Worm (Caenorhabditis elegans): ENCODE data around the gene Y32B12B.4.

Gene Y32B12B.4

DNA sequence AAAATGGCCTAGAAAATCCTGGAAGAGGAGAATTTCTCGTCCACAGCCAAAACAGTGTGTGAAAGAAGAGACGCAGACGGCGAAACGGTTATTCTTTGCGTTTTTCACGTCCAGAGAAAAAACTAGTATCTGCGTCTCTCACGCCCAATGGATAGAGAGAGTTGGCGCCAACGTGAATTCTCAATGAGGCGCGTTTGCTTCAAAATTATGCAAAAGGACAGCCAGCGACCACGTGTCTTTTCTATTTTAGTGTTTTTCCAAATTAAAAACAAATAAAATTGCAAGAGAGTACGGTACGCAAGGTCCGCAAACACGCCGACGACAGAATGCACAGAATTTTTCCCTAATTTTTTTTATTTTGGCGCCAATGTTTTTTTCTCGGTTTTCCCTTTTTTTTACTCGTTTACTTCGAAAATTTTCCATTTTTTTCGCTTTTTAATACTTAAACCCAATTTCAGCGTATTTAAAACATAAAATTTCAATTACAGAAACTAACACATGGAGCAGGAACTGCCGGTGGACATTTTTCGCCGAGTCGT lies 15.2 kb upstream of the Y32B12B.4 start, which contains the start of gene Y32B12B.2:
Gene Y32B12B.2 (plus strand): TSS at position 489 of the 539 bp plus-strand sequence.
- TF ChIP-seq snpc-3.4 (tag; optimal IDR thresholded peaks at IDR 0.05) (no peak), F23B12.7 (tag; optimal IDR thresholded peaks at IDR 0.05; ENCODE audit: insufficient read depth) (no peak), lag-1 (GFP tag; IDR thresholded peaks at IDR 0.05) (no peak), nhr-120 (GFP tag; IDR thresholded peaks at IDR 0.05) (no peak), ztf-3 (GFP tag; optimal IDR thresholded peaks at IDR 0.05) (no peak), pbrm-1 (GFP tag; IDR thresholded peaks at IDR 0.05) (peak; percentile 68; the same call in 1 of the 2 replicates), ceh-58 (GFP tag; IDR thresholded peaks at IDR 0.05) (no peak), ztf-28 (GFP tag; IDR thresholded peaks at IDR 0.05) (peak; percentile 41; the same call in 1 of the 2 replicates), Y67H2A.10 (GFP tag; conservative IDR thresholded peaks at IDR 0.05) (no peak), ceh-100 (GFP tag; IDR thresholded peaks at IDR 0.05) (peak; percentile 54; the same call in 1 of the 2 replicates), aptf-2 (GFP tag; conservative IDR thresholded peaks at IDR 0.05) (0 out of 2 replicates have a peak, but pooled peaks have one; percentile 5), hlh-12 (tag; optimal IDR thresholded peaks at IDR 0.05) (no peak), nhr-80 (tag; optimal IDR thresholded peaks at IDR 0.05) (no peak), chd-7 (tag; optimal IDR thresholded peaks at IDR 0.05) (no peak), let-526 (GFP tag; IDR thresholded peaks at IDR 0.05) (no peak), tbp1 (GFP tag; optimal IDR thresholded peaks at IDR 0.05) (peak; percentile 40), egl-18 (GFP tag; IDR thresholded peaks at IDR 0.05) (no peak), ztf-6 (GFP tag; IDR thresholded peaks at IDR 0.05) (0 out of 2 replicates have a peak, but pooled peaks have one; percentile 11), mes-4 (tag; optimal IDR thresholded peaks at IDR 0.05) (no peak), F39B2.1 (GFP tag; IDR thresholded peaks at IDR 0.05) (no peak), Y53F4B.3 (GFP tag; IDR thresholded peaks at IDR 0.05) (no peak), C06A6.2 (GFP tag; conservative IDR thresholded peaks at IDR 0.05) (no peak), T26A5.8 (tag; optimal IDR thresholded peaks at IDR 0.05) (no peak), efl-1 (GFP tag; optimal IDR thresholded peaks at IDR 0.05) (peak; percentile 66), pha-4 (tag; optimal IDR thresholded peaks at IDR 0.05) (no peak), atf-7 (tag; optimal IDR thresholded peaks at IDR 0.05) (no peak), ztf-25 (GFP tag; IDR thresholded peaks at IDR 0.05) (no peak), lin-40 (tag; optimal IDR thresholded peaks at IDR 0.05) (no peak), ama-1 (optimal IDR thresholded peaks at IDR 0.05) (no peak), ama-1 (GFP tag; optimal IDR thresholded peaks at IDR 0.05) (no peak), tbx-9 (tag; optimal IDR thresholded peaks at IDR 0.05; ENCODE audit: borderline replicate concordance) (no peak), lin-54 (GFP tag; optimal IDR thresholded peaks at IDR 0.05) (peak; percentile 57), ets-4 (GFP tag; optimal IDR thresholded peaks at IDR 0.05) (no peak), nfya-2 (GFP tag; IDR thresholded peaks at IDR 0.05) (no peak), lsl-1 (GFP tag; optimal IDR thresholded peaks at IDR 0.05) (peak; percentile 82), lsy-27 (tag; optimal IDR thresholded peaks at IDR 0.05; ENCODE audit: borderline replicate concordance, insufficient read depth) (no peak), T07F8.4 (tag; optimal IDR thresholded peaks at IDR 0.05) (no peak), nhr-90 (tag; optimal IDR thresholded peaks at IDR 0.05) (no peak), rec-8 (tag; optimal IDR thresholded peaks at IDR 0.05) (no peak), F33H1.4 (GFP tag; IDR thresholded peaks at IDR 0.05) (no peak), K11D2.4 (GFP tag; IDR thresholded peaks at IDR 0.05) (peak; percentile 39; the same call in 1 of the 2 replicates), sea-2 (GFP tag; IDR thresholded peaks at IDR 0.05) (0 out of 2 replicates have a peak, but pooled peaks have one; percentile 32), sdz-38 (tag; optimal IDR thresholded peaks at IDR 0.05) (no peak), fkh-3 (tag; optimal IDR thresholded peaks at IDR 0.05) (no peak), lin-35 (GFP tag; optimal IDR thresholded peaks at IDR 0.05) (no peak), F10E7.11 (tag; optimal IDR thresholded peaks at IDR 0.05) (no peak), B0019.2 (GFP tag; conservative IDR thresholded peaks at IDR 0.05) (no peak; the same call in none of the 2 replicates), hrde-1 (tag; optimal IDR thresholded peaks at IDR 0.05; ENCODE audit: borderline replicate concordance) (peak; percentile 13)

Data from whole organism, young adult.